Fruit fly (Drosophila melanogaster): ENCODE results near the gene Zmynd8.

Gene Zmynd8

dm6 chr3R:31721958-31722357, 52.7 kb downstream of the Zmynd8 start (continued):
- TF ChIP-seq CG13296 (GFP tag; optimal IDR thresholded peaks at IDR 0.05) (peak; percentile 10), Taf1 (GFP tag; IDR thresholded peaks at IDR 0.05) (no peak), pnt (GFP tag; optimal IDR thresholded peaks at IDR 0.05) (no peak), CG12299 (tag; optimal IDR thresholded peaks at IDR 0.05) (no peak), Tbp (GFP tag; optimal IDR thresholded peaks at IDR 0.05) (no peak), CG8290 (GFP tag; optimal IDR thresholded peaks at IDR 0.05) (no peak), CG8290 (tag; optimal IDR thresholded peaks at IDR 0.05) (peak in 1 of 2 experiments; percentile 43), CG3407 (GFP tag; optimal IDR thresholded peaks at IDR 0.05) (peak; percentile 13), CoRest (tag; optimal IDR thresholded peaks at IDR 0.05) (peak; percentile 14), CG12659 (GFP tag; optimal IDR thresholded peaks at IDR 0.05) (peak; percentile 16), pros (GFP tag; optimal IDR thresholded peaks at IDR 0.05) (peak; percentile 14), sqz (GFP tag; optimal IDR thresholded peaks at IDR 0.05) (peak; percentile 63), CG12769 (tag; optimal IDR thresholded peaks at IDR 0.05) (peak; percentile 82), nerfin-1 (tag; optimal IDR thresholded peaks at IDR 0.05) (no peak), ttk (GFP tag; IDR thresholded peaks at IDR 0.05) (peak; percentile 44; the same call in 1 of the 2 replicates), Adf1 (GFP tag; IDR thresholded peaks at IDR 0.05) (peak; percentile 44; the same call in 1 of the 2 replicates), CG1024 (GFP tag; IDR thresholded peaks at IDR 0.05) (no peak), Blimp-1 (GFP tag; optimal IDR thresholded peaks at IDR 0.05) (no peak), cg (GFP tag; optimal IDR thresholded peaks at IDR 0.05) (peak; percentile 67), CG11504 (tag; optimal IDR thresholded peaks at IDR 0.05) (no peak), kni (GFP tag; optimal IDR thresholded peaks at IDR 0.05) (peak; percentile 52), oc (tag; optimal IDR thresholded peaks at IDR 0.05) (peak; percentile 23), Hr51 (GFP tag; optimal IDR thresholded peaks at IDR 0.05) (no peak), pan (optimal IDR thresholded peaks at IDR 0.05) (no peak), pan (GFP tag; optimal IDR thresholded peaks at IDR 0.05 in 1 of 2, IDR thresholded peaks at IDR 0.05 in 1 of 2) (peak in 1 of 2 experiments; percentile 33), CG31365 (tag; optimal IDR thresholded peaks at IDR 0.05) (peak; percentile 14), amos (GFP tag; IDR thresholded peaks at IDR 0.05; ENCODE audit: partially characterized antibody) (peak; percentile 4; the same call in 1 of the 2 replicates), CG15514 (GFP tag; optimal IDR thresholded peaks at IDR 0.05) (peak; percentile 25), CG1832 (GFP tag; optimal IDR thresholded peaks at IDR 0.05) (peak; percentile 28), so (GFP tag; IDR thresholded peaks at IDR 0.05) (peak; percentile 52; the same call in 1 of the 3 replicates), chif (GFP tag; optimal IDR thresholded peaks at IDR 0.05) (no peak), klu (GFP tag; IDR thresholded peaks at IDR 0.05) (0 out of 2 replicates have a peak, but pooled peaks have one; percentile 8), CG3065 (GFP tag; optimal IDR thresholded peaks at IDR 0.05) (no peak), CG2678 (tag; optimal IDR thresholded peaks at IDR 0.05) (peak; percentile 33), stwl (tag; optimal IDR thresholded peaks at IDR 0.05) (no peak), zen (tag; optimal IDR thresholded peaks at IDR 0.05) (no peak), Pdp1 (GFP tag; optimal IDR thresholded peaks at IDR 0.05) (no peak), Opbp (GFP tag; IDR thresholded peaks at IDR 0.05; ENCODE audit: partially characterized antibody) (no peak), CG5180 (GFP tag; optimal IDR thresholded peaks at IDR 0.05) (peak; percentile 35), CG6813 (GFP tag; optimal IDR thresholded peaks at IDR 0.05) (no peak), CG10209 (GFP tag; optimal IDR thresholded peaks at IDR 0.05) (peak; percentile 32), Xrp1 (GFP tag; IDR thresholded peaks at IDR 0.05) (0 out of 2 replicates have a peak, but pooled peaks have one; percentile 16), CG2889 (GFP tag; IDR thresholded peaks at IDR 0.05) (no peak), Fer1 (GFP tag; optimal IDR thresholded peaks at IDR 0.05) (peak; percentile 53), sd (tag; optimal IDR thresholded peaks at IDR 0.05) (peak; percentile 54), CG15269 (tag; optimal IDR thresholded peaks at IDR 0.05) (peak; percentile 13), CG14860 (GFP tag; IDR thresholded peaks at IDR 0.05; ENCODE audit: partially characterized antibody) (0 out of 3 replicates have a peak, but pooled peaks have one; percentile 28), CG8765 (GFP tag; IDR thresholded peaks at IDR 0.05) (no peak), Med (GFP tag) (peak; percentile 83)

Data from whole organism, embryonic.